Worm (Caenorhabditis elegans): ENCODE data around the gene str-73.

DNA sequence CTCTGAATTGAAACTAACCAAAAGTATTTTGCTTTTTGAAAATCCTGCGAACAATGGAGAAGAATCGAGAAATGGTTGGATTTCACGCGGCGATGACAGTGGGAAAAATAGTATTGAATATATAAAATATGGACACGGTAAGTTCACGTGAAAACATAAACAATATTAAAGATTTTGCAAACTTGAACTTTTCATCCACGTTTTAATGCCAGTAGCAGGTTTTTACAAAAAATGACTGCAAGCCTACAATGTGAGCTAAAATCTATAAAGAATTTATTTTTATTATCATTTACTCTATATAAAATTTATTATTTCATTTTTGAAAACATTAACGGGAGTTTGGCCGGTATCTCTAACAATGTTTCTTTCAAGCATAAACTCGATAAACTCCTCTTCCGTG lies 537 bp upstream of the str-73 start, which contains the start of gene F26D2.10:
- TF ChIP-seq ama-1 (optimal IDR thresholded peaks at IDR 0.05) (no peak), tbx-37 (GFP tag; conservative IDR thresholded peaks at IDR 0.05) (no peak), hmg-4 (GFP tag; optimal IDR thresholded peaks at IDR 0.05) (no peak), ceh-13 (GFP tag; optimal IDR thresholded peaks at IDR 0.05) (no peak), aly-1 (tag; optimal IDR thresholded peaks at IDR 0.05) (no peak), tra-4 (tag; optimal IDR thresholded peaks at IDR 0.05) (no peak), flt-1 (GFP tag; IDR thresholded peaks at IDR 0.05) (no peak)

Measured in whole organism, early embryonic.